Fruit fly (Drosophila melanogaster): ENCODE data around the gene CG43331.

The CG43331 gene

DNA sequence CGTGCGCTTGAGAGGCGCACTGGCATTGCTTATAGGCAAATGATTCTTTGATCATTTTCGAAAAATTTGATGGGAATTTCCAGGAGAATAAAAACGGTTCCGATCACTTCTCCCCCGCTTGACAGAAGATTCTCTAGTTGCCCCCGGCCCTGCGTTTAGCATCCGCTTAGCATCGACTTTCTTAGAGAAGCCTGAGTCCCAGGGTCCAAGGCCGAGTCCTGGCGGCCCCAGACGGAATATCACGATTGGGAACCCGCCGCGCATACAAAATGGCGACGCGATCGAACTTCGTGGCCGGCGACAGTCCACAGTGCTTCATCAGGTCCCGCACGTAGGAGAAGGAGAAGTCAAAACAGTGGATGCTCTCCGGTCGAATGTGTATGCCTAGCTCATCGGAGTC is at the start of gene CG43331:
CG43331 (minus strand) TSS at position 101 of the 400 bp plus-strand sequence.
- no peak for TF ChIP-seq CTCF (optimal IDR thresholded peaks at IDR 0.05)
- TF ChIP-seq CG8478 (optimal IDR thresholded peaks at IDR 0.05): no peak

DNA sequence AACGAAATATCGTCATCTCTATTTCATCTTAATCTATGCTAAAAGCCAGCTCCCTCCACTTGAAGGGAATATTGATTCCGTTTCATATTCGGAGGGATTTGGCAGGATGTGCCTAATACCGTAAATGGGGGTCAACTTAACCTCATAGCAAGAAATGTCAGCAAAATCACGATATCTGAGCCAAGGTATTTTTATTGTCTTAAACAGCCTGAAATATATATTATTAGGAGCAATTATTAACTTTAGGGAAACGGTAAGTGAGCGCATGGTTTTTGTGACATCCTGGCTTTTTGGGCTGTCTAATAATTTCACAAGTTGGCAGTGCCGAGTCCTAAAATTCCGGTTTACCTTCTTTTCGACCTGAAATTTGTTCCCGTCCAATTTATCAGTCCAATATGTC is 46.3 kb upstream of the CG43331 start, which contains the start of gene Trxr2:
Trxr2 (plus strand) TSS at position 301 of the 400 bp plus-strand sequence.
- no peak for TF ChIP-seq CTCF (optimal IDR thresholded peaks at IDR 0.05)
- TF ChIP-seq CG8478 (optimal IDR thresholded peaks at IDR 0.05): no peak

DNA sequence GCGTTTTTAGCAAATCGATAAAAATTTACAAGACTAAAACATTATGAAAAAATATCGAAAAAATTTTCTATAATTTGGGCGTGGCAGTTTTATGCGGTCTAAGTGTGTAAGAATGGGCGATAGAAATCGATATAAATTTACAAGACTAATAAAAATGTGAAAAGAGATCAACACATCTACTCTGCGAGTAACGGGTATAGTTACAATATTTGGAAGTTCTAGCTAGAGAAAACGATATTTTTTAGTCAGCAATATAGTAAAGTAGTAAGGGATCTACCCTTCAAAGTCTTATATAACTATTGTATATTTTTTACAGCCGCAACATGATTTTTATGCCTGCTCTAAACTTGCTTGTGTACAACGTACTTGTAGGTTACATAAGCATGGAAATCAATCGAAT is 44.5 kb upstream of the CG43331 start, which contains the start of gene CG11404:
CG11404 (plus strand) TSS at position 301 of the 400 bp plus-strand sequence.
- TF ChIP-seq CTCF (optimal IDR thresholded peaks at IDR 0.05) (no peak), CG8478 (optimal IDR thresholded peaks at IDR 0.05) (no peak)

DNA sequence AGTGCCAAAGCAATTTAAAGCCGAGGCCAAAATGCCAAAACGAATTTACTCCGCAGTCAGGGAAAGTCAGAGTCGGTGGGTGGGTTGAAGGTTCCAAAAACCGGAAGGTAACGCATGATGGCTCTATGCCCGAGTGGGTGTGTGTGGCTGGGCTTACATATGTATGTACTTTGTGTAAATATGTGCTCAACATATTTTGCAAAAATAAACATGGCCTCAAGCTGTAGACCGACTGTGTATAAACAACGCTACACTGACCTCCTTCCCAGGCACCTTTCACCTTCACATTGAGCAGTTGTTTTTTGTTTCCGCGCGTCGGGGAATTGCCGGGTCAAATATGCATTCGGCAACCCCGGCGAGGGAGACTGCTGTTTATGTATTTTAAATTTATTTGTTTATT is 16.4 kb upstream of the CG43331 start:
- TF ChIP-seq CTCF (optimal IDR thresholded peaks at IDR 0.05) (no peak), CG8478 (optimal IDR thresholded peaks at IDR 0.05) (no peak)

DNA sequence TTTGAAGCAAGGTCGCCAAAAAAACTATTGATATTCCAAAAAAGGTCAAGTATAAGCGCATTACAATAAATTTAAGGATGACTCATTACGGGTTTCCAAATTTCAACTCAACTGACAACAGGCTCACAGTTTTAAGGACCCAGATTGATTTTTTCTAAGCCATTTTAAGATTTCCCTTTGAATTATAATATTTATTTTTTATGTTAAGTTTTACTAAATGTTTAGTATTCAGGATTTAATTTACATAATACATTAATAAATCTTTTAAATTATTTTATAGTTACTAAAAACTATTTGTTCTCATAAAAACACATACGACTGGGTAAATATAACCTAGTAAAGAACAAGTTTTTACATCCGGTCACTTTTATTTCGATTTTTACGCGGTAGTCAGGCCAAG is 1.5 kb upstream of the CG43331 start, which contains the start of gene CG43329:
CG43329 (minus strand) TSS at position 101 of the 400 bp plus-strand sequence.
- TF ChIP-seq CG8478 (optimal IDR thresholded peaks at IDR 0.05): no peak
- no peak for TF ChIP-seq CTCF (optimal IDR thresholded peaks at IDR 0.05)

DNA sequence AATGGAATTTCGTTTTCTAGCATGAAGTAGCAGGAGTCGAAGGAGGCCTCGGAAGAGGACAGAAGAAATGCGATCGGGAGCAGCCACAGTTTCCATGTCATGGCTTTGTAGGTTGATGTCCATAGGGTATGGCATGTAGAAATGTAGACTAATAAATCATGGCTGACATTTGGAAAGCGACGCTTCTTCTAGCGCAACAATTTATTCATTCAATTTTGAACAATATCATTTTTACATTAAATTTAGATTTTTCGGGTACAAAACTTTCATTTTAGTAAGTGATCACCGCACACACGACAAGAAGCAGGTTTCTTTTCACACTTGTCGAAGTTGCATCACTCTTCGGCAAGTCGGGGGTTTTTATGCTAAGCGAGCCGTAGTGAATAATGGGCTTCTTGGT is 693 bp upstream of the CG43331 start, which contains the start of gene CG43330:
CG43330 (minus strand) TSS at position 101 of the 400 bp plus-strand sequence.
- TF ChIP-seq CG8478 (optimal IDR thresholded peaks at IDR 0.05) (no peak), CTCF (optimal IDR thresholded peaks at IDR 0.05) (no peak)

DNA sequence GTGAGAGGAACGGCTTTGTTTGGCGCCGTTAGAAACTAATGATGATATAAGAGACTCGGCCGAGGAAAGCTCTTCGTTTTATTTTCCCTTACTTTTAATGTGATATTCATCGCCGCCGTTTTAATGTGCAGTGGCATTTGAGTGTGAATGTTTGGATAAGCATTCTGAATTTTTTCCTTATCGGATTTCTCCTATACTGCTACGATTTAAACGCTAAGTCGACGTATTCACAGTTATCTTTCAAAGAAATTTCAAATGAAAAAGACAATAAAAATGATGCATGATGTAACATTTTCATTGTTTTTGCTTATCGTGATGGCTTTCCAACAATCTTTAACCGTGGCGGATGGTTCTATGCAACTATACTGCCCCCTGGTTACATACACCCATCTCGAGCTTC is 2.3 kb downstream of the CG43331 start, which contains the start of gene CG43312:
CG43312 (plus strand) TSS at position 301 of the 400 bp plus-strand sequence.
- TF ChIP-seq CTCF (optimal IDR thresholded peaks at IDR 0.05): no peak
- no peak for TF ChIP-seq CG8478 (optimal IDR thresholded peaks at IDR 0.05)

DNA sequence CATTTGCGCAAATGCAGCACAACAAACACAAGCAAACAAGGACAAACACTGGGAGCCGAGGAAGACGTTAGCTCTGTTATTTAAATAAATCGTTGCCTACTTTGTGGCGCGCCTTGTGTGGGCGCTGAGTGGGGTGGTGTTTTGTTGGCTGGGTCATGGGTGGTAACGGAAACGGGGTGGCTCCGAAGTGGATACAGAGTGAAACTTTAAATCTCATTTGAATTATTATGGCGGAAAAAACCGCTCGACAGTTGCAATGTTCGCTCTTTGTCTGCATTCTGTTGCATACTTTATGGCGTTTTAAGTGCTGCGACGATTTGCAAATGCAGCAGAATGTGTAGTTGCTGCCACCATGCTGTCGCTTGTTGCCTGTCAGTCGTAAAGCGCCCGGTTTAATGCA is 6.0 kb downstream of the CG43331 start:
- TF ChIP-seq CTCF (optimal IDR thresholded peaks at IDR 0.05): no peak
- TF ChIP-seq CG8478 (optimal IDR thresholded peaks at IDR 0.05): no peak

DNA sequence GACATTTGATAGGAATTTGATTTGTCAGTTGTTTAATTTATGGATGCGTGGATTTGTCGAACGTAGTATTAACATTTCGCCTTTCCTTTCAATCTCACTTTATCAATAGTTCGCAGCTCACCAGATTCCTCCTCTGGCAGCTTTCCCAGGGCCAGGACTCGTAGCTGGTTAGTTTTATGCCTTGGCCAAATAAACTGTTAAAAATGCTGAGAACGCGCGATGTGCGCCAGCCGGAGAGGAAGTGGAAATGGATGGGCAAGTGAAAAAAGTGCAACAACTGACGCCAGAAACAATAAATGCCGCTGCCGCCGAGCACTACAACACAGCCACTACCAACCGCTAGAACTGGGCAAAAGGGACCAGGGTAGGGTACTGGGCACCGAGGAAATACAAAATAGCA is 20.2 kb downstream of the CG43331 start:
- TF ChIP-seq CG8478 (optimal IDR thresholded peaks at IDR 0.05) (no peak), CTCF (optimal IDR thresholded peaks at IDR 0.05) (no peak)

DNA sequence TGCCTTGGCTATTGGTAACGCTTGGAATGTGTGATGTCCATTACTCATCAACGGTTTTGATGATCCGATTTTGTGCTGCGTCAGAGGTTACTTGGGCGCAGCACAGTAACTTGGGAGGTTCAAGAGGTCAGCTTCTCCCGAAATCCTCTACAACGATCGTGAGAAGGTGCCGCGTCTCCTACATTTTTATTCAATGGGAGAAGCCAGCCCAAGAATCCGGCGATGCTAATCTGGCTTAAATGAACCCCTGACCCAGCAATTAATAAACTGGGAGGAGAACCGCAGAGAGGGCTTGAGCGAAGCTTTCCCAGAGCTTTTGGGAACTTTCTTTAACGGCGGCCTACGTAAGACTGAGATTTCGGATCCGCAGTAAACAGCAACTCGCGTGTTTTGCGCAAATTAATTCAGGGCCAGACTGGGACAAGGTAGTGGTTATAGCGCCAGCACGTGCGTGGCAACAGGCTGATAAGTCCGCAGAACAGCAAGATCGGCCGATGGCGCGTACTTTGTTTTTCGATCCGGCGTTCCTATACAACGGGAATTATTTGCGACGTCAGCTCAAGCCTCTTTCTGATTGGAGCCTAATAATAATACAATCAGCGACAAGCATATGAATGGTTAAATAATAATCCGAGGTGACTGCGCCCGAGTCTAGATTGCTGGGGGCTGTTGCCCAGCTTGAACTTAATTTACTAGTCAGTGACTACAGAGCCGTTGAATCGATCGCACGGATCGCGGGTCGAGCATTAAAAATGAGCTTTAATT is 29.4 kb downstream of the CG43331 start, which contains the start of gene CG11425:
CG11425 (plus strand) TSS at position 715 of the 765 bp plus-strand sequence.
- no peak for TF ChIP-seq CG8478 (optimal IDR thresholded peaks at IDR 0.05)
- no peak for TF ChIP-seq CTCF (optimal IDR thresholded peaks at IDR 0.05)

DNA sequence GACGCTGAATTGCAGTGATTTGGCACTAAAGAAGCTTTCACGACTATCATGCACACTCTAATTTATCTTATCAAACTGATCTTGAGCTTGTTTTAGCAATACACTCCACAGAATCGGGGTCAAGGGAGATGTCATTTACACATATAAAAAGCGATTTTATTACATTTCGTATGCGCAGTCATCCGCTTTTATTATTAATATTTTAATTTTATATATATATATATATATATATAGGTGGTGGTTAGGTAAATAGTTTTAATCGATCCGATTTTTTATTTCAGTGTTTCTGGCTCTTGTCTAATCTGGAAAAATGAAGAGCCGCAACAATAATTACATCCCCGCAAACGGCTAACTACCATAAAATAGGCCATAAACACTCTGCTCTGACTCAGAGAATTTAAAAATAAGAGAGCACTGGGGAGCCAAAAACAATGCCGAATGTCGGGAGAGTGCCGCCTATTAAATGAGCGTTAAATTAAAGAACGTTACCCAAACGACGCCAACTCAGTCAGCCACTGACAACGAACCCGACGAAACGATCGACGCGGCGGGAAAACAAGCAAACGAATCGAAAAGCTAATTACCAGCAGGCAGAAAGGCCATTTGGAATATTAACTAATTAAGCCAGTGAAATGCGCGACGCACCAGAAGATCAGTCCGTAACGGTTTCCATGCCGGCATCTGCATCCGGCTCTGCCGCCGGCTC is 31.9 kb downstream of the CG43331 start:
- TF ChIP-seq CTCF (optimal IDR thresholded peaks at IDR 0.05) (no peak), CG8478 (optimal IDR thresholded peaks at IDR 0.05) (no peak)

DNA sequence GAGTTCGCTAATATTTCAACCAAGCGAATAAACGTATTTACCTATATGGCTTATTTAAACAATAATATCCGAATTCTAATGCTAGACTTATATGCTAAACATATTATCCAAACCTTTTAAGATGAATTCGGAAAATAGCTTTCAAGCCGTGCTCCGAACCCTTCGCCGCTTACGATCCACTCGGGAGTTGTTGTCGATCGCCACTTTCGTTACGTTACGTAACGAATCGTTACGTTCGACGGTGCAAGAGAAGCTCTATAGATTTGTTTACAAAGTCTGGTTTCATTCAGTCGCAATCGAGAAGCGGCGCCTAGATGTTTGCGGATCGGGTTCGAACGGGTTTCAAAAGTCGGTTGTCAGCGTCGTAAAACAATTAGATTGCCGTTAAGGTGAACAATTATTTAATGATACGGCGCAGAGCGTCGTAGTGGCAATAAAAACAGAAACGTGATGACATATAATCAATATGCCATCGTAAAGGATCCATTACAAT is 33.3 kb downstream of the CG43331 start, which contains the start of gene CG11426:
CG11426 (plus strand) TSS at position 258 of the 493 bp plus-strand sequence.
- TF ChIP-seq CTCF (optimal IDR thresholded peaks at IDR 0.05) (no peak), CG8478 (optimal IDR thresholded peaks at IDR 0.05) (no peak)

DNA sequence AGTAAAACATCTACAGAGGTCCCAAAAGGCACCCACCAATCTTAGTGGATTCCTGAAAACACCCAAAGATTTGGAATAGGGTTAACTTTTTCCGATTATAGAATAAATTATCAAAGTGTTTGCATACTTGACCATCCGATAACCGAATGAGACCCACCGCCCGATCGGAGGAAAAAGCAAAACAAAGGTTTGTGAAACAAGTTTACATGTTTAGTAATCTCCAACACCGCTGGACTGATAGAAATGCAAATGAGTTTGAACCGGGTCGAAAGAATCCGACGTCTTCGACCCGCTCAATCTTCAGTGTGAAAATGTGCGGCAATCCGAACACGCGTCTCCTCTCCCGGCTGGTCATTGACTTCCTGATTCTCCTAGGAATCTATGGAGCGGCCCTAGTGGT is 35.1 kb downstream of the CG43331 start, which contains the start of gene CG11437:
CG11437 (plus strand) TSS at position 301 of the 400 bp plus-strand sequence.
- TF ChIP-seq CTCF (optimal IDR thresholded peaks at IDR 0.05) (no peak), CG8478 (optimal IDR thresholded peaks at IDR 0.05) (no peak)

DNA sequence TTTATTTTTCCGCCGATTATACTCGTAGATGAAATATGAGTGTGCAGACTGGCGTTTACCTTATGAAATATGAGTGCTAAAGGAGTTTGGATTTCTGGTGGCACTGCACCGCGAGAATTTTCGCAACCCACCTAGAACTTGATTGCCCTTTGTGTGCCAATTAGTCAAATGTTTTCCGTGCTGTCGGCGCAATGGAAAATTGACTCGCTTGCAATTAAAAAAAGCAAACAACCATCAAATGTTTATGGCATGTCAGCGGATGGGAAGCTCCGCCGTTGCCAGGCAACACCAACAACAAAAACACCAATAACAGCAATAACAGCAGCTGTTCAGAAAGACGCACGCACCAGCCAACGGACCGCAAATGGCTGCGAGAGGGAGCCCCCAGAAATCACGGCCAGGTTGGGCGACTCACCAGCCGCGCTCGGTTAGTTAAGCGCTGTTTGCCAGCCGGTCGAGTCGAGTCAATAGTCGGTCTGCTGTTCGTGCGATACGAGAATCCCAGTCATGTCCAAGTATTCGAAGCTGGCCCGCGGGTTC is 37.2 kb downstream of the CG43331 start:
- no peak for TF ChIP-seq CG8478 (optimal IDR thresholded peaks at IDR 0.05)
- no peak for TF ChIP-seq CTCF (optimal IDR thresholded peaks at IDR 0.05)
